Worm (Caenorhabditis elegans) whole organism, early embryonic: ENCODE data around the gene attf-4.

Experiments used
- B0310.2 ChIP-seq: sonication (generic microtip); optimal IDR thresholded peaks from 2 replicates; lab custom pipeline; 2016; ENCODE audit warnings: mild to moderate bottlenecking, missing genetic modification characterization, missing compliant biosample characterization
- F13C5.2 ChIP-seq: sonication (generic microtip); optimal IDR thresholded peaks from 2 replicates; lab custom pipeline; 2017; ENCODE audit warnings: mild to moderate bottlenecking, missing genetic modification characterization, inconsistent platforms, missing compliant biosample characterization
- aly-1 ChIP-seq: sonication (generic microtip); optimal IDR thresholded peaks from 2 replicates; lab custom pipeline; 2016; ENCODE audit warnings: missing genetic modification characterization, missing compliant biosample characterization
- ama-1 ChIP-seq: fragments of 150-350 bp; optimal IDR thresholded peaks from 2 replicates; lab custom pipeline; 2014
- ceh-13 ChIP-seq: fragments of 200-800 bp; sonication (Bioruptor generic); optimal IDR thresholded peaks from 2 replicates; lab custom pipeline; 2018; ENCODE audit warnings: mild to moderate bottlenecking, missing genetic modification characterization, missing compliant biosample characterization
- ceh-36 ChIP-seq: sonication (generic microtip); optimal IDR thresholded peaks from 2 replicates; lab custom pipeline; 2016; ENCODE audit warnings: missing genetic modification characterization, inconsistent platforms, missing compliant biosample characterization
- flt-1 ChIP-seq: fragments of 200-800 bp; sonication (Bioruptor generic); IDR thresholded peaks from 2 replicates; pipeline ENCODE4 v1.3.6; 2022; ENCODE audit warnings: missing genetic modification characterization, missing compliant biosample characterization
- hmbx-1 ChIP-seq: sonication (generic microtip); optimal IDR thresholded peaks from 2 replicates; lab custom pipeline; 2016; ENCODE audit warnings: mild to moderate bottlenecking, missing genetic modification characterization, missing compliant biosample characterization
- hmg-4 ChIP-seq: fragments of 200-800 bp; sonication (Bioruptor generic); optimal IDR thresholded peaks from 2 replicates; lab custom pipeline; 2018; ENCODE audit warnings: mild to moderate bottlenecking, missing genetic modification characterization, missing compliant biosample characterization
- pes-1 ChIP-seq: fragments of 200-800 bp; sonication (Bioruptor generic); IDR thresholded peaks from 2 replicates; pipeline ENCODE4 v1.3.6; 2022; ENCODE audit warnings: missing genetic modification reagents, missing genetic modification characterization, missing compliant biosample characterization
- scrt-1 ChIP-seq: fragments of 200-800 bp; sonication (Bioruptor generic); IDR thresholded peaks from 2 replicates; pipeline ENCODE4 v1.3.6; 2022; ENCODE audit warnings: missing genetic modification characterization, missing compliant biosample characterization
- tbx-11 ChIP-seq: fragments of 200-800 bp; sonication (Bioruptor generic); IDR thresholded peaks from 2 replicates; pipeline ENCODE4 v1.3.6; 2022; ENCODE audit warnings: missing genetic modification characterization, missing compliant biosample characterization

- TF ChIP-seq ama-1 (no peak), tbx-11 (no peak), ceh-13 (GFP tag; lab: Kevin White, UChicago) (no peak), flt-1 (GFP tag; lab: Robert Waterston, UW) (no peak), B0310.2 (no peak), hmg-4 (GFP tag; lab: Kevin White, UChicago) (no peak), scrt-1 (GFP tag; lab: Robert Waterston, UW) (no peak), hmbx-1 (tag; lab: Kevin White, UChicago) (no peak), F13C5.2 (tag; lab: Kevin White, UChicago) (no peak), aly-1 (tag; lab: Kevin White, UChicago) (no peak), ceh-36 (tag; lab: Kevin White, UChicago) (no peak), pes-1 (GFP tag; lab: Robert Waterston, UW) (no peak)
Observed at ce11 chrIII:6056179-6056578, 24.2 kb upstream of the attf-4 start.
